Worm (Caenorhabditis elegans) whole organism, young adult: Measurements from ENCODE around the gene C54C6.5.

Source experiments
- F49E8.2 ChIP-seq: sonication (generic microtip); optimal IDR thresholded peaks from 3 replicates; lab custom pipeline; 2017; ENCODE audit warnings: missing genetic modification characterization, mild to moderate bottlenecking, missing compliant biosample characterization, antibody characterized with exemption, moderate library complexity; ENCODE audit not compliant: insufficient read depth
- Y95B8A.8 ChIP-seq: fragments of 200-800 bp; sonication (Bioruptor generic); IDR thresholded peaks from 2 replicates; pipeline ENCODE4 v1.3.6; 2022; ENCODE audit warnings: missing genetic modification reagents, missing genetic modification characterization, missing compliant biosample characterization
- ZK185.1 ChIP-seq: sonication (generic microtip); optimal IDR thresholded peaks from 2 replicates; lab custom pipeline; 2016; ENCODE audit warnings: mild to moderate bottlenecking, missing genetic modification characterization, missing compliant biosample characterization; ENCODE audit not compliant: poor library complexity, severe bottlenecking
- ama-1 ChIP-seq, 3 experiments: fragments of 150-350 bp in 1 of 3; sonication (generic microtip) in 2 of 3; optimal IDR thresholded peaks; 2 replicates each; lab custom pipeline; 2014 to 2018; ENCODE audit warnings: missing biosample characterization in 2 of 3, missing genetic modification characterization in 2 of 3, missing genetic modification reagents in 2 of 3
- attf-3 ChIP-seq: fragments of 200-800 bp; sonication (Bioruptor generic); conservative IDR thresholded peaks from 2 replicates; pipeline ENCODE4 v1.3.6; 2022; ENCODE audit warnings: missing genetic modification reagents, missing genetic modification characterization, missing compliant biosample characterization
- attf-5 ChIP-seq: fragments of 200-800 bp; sonication (Bioruptor generic); optimal IDR thresholded peaks from 2 replicates; lab custom pipeline; 2018; ENCODE audit warnings: mild to moderate bottlenecking, missing genetic modification characterization, missing compliant biosample characterization
- egrh-3 ChIP-seq: fragments of 200-800 bp; sonication (Bioruptor generic); IDR thresholded peaks from 2 replicates; pipeline ENCODE4 v1.3.6; 2022; ENCODE audit warnings: missing genetic modification reagents, missing genetic modification characterization, missing compliant biosample characterization
- fkh-3 ChIP-seq: sonication (generic microtip); optimal IDR thresholded peaks from 2 replicates; lab custom pipeline; 2016; ENCODE audit warnings: mild to moderate bottlenecking, missing genetic modification characterization, missing compliant biosample characterization
- lsy-27 ChIP-seq: sonication (generic microtip); optimal IDR thresholded peaks from 2 replicates; lab custom pipeline; 2017; ENCODE audit warnings: missing genetic modification characterization, mild to moderate bottlenecking, missing compliant biosample characterization, antibody characterized with exemption, missing genotype, borderline replicate concordance; ENCODE audit not compliant: insufficient read depth
- nfya-1 ChIP-seq: sonication (generic microtip); optimal IDR thresholded peaks from 2 replicates; lab custom pipeline; 2017; ENCODE audit warnings: antibody characterized with exemption, missing compliant biosample characterization, missing genetic modification characterization, borderline replicate concordance; ENCODE audit not compliant: insufficient read depth
- sdz-38 ChIP-seq: sonication (generic microtip); optimal IDR thresholded peaks from 2 replicates; lab custom pipeline; 2016; ENCODE audit warnings: missing genotype, missing genetic modification characterization, missing compliant biosample characterization
- snpc-4 ChIP-seq, 5 experiments: fragments of 150-350 bp in 1 of 5; sonication (generic microtip) in 4 of 5; optimal IDR thresholded peaks; 2 replicates each; lab custom pipeline; 2014 to 2018; ENCODE audit warnings: missing genetic modification characterization in 5 of 5, missing biosample characterization in 3 of 5, antibody characterized with exemption in 2 of 5, mild to moderate bottlenecking in 2 of 5, missing compliant biosample characterization in 2 of 5, missing genotype in 2 of 5, moderate library complexity in 2 of 5, missing genetic modification reagents in 1 of 5

DNA sequence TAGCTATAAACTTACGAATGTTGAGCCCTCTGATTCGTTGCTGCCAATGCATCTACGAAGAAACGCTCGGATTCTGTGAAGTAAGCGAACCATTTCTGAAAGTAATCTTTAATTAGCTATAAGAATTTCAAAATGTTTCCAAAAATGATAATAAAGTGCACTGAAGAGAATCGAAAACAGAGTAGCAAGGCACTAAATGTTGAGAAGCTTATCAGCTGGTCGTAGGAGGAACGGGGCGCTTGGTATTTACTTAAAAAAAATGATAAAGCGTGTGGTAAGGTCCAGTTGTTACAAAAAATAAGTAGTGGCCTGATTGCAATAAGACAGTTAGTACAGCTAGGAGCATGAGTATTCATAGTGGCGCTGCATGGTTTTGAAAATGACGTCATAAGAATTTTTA, 3.3 kb downstream of the C54C6.5 start, which contains the start of gene C54C6.7:
- no peak for TF ChIP-seq fkh-3 (tag; lab: Kevin White, UChicago)
- TF ChIP-seq attf-3, result no peak
- no peak for TF ChIP-seq snpc-4 (GFP tag; optimal IDR thresholded peaks at IDR 0.05; lab: Kevin White, UChicago)
- no peak for TF ChIP-seq snpc-4 (tag; optimal IDR thresholded peaks at IDR 0.05; lab: Kevin White, UChicago)
- TF ChIP-seq egrh-3 (GFP tag; lab: Robert Waterston, UW), result no peak
- TF ChIP-seq lsy-27 (tag; lab: Kevin White, UChicago), result no peak
- TF ChIP-seq nfya-1 (tag; lab: Kevin White, UChicago), result no peak
- TF ChIP-seq attf-5, result no peak
- no peak for TF ChIP-seq Y95B8A.8 (GFP tag; lab: Robert Waterston, UW)
- no peak for TF ChIP-seq ZK185.1
- TF ChIP-seq F49E8.2, result no peak
- TF ChIP-seq ama-1 (optimal IDR thresholded peaks at IDR 0.05; lab: Kevin White, UChicago), result no peak
- no peak for TF ChIP-seq ama-1 (GFP tag; optimal IDR thresholded peaks at IDR 0.05; lab: Kevin White, UChicago)
- TF ChIP-seq sdz-38, result no peak
